Worm (Caenorhabditis elegans) whole organism, dauer: Measurements from ENCODE around the gene Y37D8A.6.

Experiments
- unc-62 ChIP-seq: sonication (generic microtip); optimal IDR thresholded peaks from 2 replicates; lab custom pipeline; 2017; ENCODE audit warnings: missing biosample characterization, missing genetic modification reagents, missing genetic modification characterization

The Y37D8A.6 gene

DNA sequence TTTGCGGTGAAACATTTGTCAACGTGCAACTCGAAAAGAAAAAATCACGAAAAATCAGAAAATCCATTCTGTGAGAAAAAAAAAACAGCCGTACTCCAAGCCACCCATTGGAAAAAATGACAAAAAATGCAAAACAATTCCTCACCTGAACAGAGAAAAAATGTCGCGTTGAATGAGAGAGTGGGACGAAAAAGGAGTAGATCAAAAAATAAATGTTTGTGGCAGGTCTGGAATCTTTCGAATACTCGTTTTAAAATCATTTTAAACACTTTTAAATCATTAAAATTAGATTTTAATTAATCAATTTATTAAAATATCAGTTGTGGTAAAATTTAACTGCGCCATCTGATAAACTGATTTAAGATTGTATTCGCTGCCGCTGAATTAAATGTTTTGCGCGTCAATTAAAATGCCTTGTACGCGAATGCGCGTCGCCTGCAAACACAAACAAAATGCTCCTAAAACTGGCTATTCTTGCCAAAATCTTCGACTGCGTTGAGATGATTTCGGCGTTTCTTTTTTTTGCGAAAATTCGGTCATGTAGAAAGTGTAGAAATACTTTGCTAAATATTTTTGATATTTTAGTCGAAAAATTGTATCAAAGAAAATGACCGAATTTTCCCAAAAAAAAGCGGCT, at the start of gene Y37D8A.6:
Gene Y37D8A.6 (minus strand): TSS at position 238 of the 637 bp plus-strand sequence.
- no peak for TF ChIP-seq unc-62 (GFP tag; lab: Kevin White, UChicago)

DNA sequence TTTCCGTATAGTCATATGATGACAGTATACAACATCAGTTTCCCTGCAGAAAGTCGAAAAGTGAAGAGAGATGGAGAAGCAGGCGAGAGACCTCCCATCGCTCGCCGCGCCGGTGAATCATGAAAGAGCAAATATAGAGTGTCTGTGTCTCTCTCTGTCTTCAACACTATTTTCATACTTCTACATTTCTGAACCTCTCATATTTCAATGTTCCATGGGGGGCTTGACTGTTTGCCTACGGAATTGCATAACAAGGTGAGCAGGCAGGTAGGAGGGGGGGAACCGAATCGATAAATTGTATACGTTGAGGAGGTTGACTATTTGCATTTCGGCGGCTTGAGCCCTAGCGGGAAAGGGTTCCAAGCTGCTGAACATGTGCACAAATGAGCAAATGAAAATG, 49.8 kb upstream of the Y37D8A.6 start:
- no peak for TF ChIP-seq unc-62 (GFP tag; lab: Kevin White, UChicago)

ce11 chrIII:12918575-12918974, 48.5 kb upstream of the Y37D8A.6 start, which contains the start of gene Y37D8A.16:
Gene Y37D8A.16 (minus strand): TSS chrIII:12918675.
- TF ChIP-seq unc-62 (GFP tag; lab: Kevin White, UChicago), result no peak

ce11 chrIII:12917852-12918251, 47.8 kb upstream of the Y37D8A.6 start:
- no peak for TF ChIP-seq unc-62 (GFP tag; lab: Kevin White, UChicago)

DNA sequence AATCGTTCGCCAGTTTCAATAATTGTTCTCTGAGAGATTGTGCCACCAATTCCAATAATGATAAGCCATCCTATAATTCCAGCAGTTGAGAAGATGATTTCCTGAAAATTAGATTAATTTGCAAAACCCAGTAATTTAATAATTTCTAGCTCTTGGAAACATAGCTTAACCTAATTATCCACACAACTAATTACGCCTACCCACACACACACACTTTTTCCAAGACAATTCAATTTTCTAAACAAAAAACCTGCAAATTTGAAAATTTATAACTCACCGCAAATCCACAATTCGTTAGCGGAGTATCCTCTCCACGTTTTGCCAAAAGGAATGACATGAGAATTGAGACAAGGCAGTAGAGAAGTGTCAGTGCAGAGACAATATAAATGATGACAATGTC, 46.4 kb upstream of the Y37D8A.6 start:
- no peak for TF ChIP-seq unc-62 (GFP tag; lab: Kevin White, UChicago)

ce11 chrIII:12910365-12910764, 40.3 kb upstream of the Y37D8A.6 start, which contains the start of gene flp-14:
Gene flp-14 (plus strand): TSS chrIII:12910510.
- TF ChIP-seq unc-62 (GFP tag; lab: Kevin White, UChicago), result no peak

- no peak for TF ChIP-seq unc-62 (GFP tag; lab: Kevin White, UChicago)
Observed at ce11 chrIII:12907218-12907617, 37.1 kb upstream of the Y37D8A.6 start.

- TF ChIP-seq unc-62 (GFP tag; lab: Kevin White, UChicago), result no peak
Observed at ce11 chrIII:12906611-12907037, 36.5 kb upstream of the Y37D8A.6 start.

DNA sequence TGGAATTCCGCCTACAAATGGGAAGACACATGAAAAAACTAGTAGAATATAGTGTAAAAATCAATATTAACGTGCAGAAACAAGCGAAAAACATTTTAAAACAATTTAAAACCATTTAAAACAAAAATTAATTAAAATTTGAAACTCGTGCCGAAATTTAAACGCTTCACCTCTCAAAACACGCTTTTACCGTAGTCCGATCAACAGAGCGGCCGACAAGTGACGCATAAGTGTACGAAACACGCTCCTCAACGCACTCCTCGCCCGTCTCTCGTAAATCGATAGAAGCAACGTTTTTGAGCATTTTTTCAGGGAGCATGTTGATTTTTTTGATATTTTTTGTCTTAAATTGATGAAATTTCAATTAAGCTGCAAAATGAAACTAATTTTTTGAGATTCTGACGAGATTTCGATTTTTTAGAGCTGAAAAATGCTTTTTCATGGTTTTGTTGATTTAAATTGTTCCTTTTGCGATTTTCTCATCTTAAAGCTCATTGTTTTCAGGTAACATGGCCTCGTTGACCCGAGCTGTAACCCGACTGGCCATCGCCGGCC, 35.0 kb upstream of the Y37D8A.6 start, which contains the start of gene cox-5A:
Gene cox-5A (plus strand): TSS at position 505 of the 555 bp plus-strand sequence.
- TF ChIP-seq unc-62 (GFP tag; lab: Kevin White, UChicago), result no peak

DNA sequence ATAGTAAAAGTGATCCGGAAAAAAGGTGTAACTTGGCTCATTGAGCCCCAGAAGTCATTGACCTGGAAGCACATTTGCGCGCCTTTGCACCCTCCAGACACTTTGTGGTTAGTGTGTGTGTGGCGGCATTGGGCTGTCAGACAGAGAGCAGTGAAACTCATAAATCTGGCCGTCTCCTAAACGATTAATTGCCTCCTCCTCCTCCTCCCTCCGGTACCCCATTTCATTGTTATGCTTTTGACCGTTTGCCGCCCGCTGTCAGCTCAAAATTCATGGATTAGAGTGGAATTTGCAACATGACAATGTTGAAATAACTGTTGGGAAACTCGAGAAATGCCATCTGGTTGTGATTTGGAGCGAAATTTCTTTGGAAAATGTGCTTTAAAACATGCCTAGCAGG, 34.0 kb upstream of the Y37D8A.6 start:
- TF ChIP-seq unc-62 (GFP tag; lab: Kevin White, UChicago), result no peak

- TF ChIP-seq unc-62 (GFP tag; lab: Kevin White, UChicago), result no peak
Observed at ce11 chrIII:12894207-12894606, 24.1 kb upstream of the Y37D8A.6 start.

DNA sequence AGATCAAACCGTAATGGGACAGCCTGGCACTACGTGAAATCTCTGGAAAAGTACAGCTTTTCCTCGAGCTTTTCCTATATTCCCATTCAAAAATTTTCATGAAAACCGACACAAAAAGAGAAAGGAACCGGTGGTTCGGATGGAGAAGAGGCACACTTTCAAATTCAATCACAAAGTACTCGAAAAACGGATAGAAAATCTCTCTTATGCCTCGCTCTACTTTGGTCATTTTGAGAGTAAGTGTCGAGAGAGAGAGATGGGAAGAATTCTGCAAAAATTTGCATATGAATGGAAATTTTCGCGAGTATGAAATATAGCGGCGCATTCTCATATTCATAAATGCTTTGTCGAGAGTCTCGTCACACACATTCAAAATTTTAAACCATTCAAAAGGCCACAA, 22.7 kb upstream of the Y37D8A.6 start:
- no peak for TF ChIP-seq unc-62 (GFP tag; lab: Kevin White, UChicago)

ce11 chrIII:12891580-12891979, 21.5 kb upstream of the Y37D8A.6 start, which contains the start of the genes Y37D8A.29 and unc-71:
Gene Y37D8A.29 (minus strand): TSS chrIII:12891680.
Gene unc-71 (minus strand): TSS chrIII:12891738.
- TF ChIP-seq unc-62 (GFP tag; lab: Kevin White, UChicago), result no peak

DNA sequence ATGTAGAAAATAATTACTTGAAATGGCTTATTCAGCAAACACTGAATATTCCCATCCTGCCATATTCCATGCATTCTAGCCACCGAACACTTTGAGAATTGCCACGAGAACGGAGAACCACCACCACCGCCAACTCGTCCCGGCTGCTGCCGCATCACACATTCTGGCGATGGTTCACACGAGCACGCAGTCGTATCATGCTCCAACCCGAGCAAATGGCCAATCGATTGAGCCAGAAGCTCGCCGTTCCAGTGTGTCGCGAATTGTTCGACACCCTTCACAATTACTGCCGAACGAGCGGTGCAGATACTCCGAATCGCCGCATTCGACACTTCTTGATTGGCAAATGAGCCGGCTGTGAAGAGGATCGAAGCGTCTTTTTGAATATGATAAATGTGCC, 15.1 kb upstream of the Y37D8A.6 start:
- TF ChIP-seq unc-62 (GFP tag; lab: Kevin White, UChicago), result no peak

DNA sequence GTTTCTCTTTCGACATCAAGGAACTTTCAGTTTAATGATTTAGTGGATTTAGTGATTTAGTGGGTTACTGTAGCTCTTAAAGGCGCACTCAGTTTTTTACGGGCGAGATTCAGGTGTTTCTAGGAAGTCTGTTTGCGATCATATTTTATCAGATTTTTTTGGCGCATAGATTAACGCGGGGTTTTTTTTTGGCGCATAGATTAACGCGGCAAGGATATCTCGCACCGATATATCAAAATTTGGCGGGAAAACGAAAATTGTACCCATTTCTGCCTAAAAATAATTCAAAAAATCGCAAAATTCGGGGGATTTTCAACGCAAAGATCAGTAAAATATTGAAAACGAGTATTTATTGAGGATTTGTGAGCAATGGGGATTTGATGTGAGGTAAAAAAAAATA, 10.6 kb upstream of the Y37D8A.6 start:
- TF ChIP-seq unc-62 (GFP tag; lab: Kevin White, UChicago), result no peak

- no peak for TF ChIP-seq unc-62 (GFP tag; lab: Kevin White, UChicago)
Observed at ce11 chrIII:12877527-12878234, 7.6 kb upstream of the Y37D8A.6 start, which contains the start of the genes cec-7 and enu-3.5. Gene cec-7 (minus strand): TSS chrIII:12877577. Gene enu-3.5 (plus strand): TSS chrIII:12878196.
